Worm (Caenorhabditis elegans) whole organism, early embryonic: ENCODE data around the gene F44A6.3.

Experiments
- B0310.2 ChIP-seq: sonication (generic microtip); optimal IDR thresholded peaks from 2 replicates; lab custom pipeline; 2016; ENCODE audit warnings: mild to moderate bottlenecking, missing genetic modification characterization, missing compliant biosample characterization
- F13C5.2 ChIP-seq: sonication (generic microtip); optimal IDR thresholded peaks from 2 replicates; lab custom pipeline; 2017; ENCODE audit warnings: mild to moderate bottlenecking, missing genetic modification characterization, inconsistent platforms, missing compliant biosample characterization
- ama-1 ChIP-seq: fragments of 150-350 bp; optimal IDR thresholded peaks from 2 replicates; lab custom pipeline; 2014
- ceh-13 ChIP-seq: fragments of 200-800 bp; sonication (Bioruptor generic); optimal IDR thresholded peaks from 2 replicates; lab custom pipeline; 2018; ENCODE audit warnings: mild to moderate bottlenecking, missing genetic modification characterization, missing compliant biosample characterization
- ceh-36 ChIP-seq: sonication (generic microtip); optimal IDR thresholded peaks from 2 replicates; lab custom pipeline; 2016; ENCODE audit warnings: missing genetic modification characterization, inconsistent platforms, missing compliant biosample characterization
- hmbx-1 ChIP-seq: sonication (generic microtip); optimal IDR thresholded peaks from 2 replicates; lab custom pipeline; 2016; ENCODE audit warnings: mild to moderate bottlenecking, missing genetic modification characterization, missing compliant biosample characterization
- hmg-4 ChIP-seq: fragments of 200-800 bp; sonication (Bioruptor generic); optimal IDR thresholded peaks from 2 replicates; lab custom pipeline; 2018; ENCODE audit warnings: mild to moderate bottlenecking, missing genetic modification characterization, missing compliant biosample characterization
- pes-1 ChIP-seq: fragments of 200-800 bp; sonication (Bioruptor generic); IDR thresholded peaks from 2 replicates; pipeline ENCODE4 v1.3.6; 2022; ENCODE audit warnings: missing genetic modification reagents, missing genetic modification characterization, missing compliant biosample characterization
- tra-4 ChIP-seq: sonication (generic microtip); optimal IDR thresholded peaks from 2 replicates; lab custom pipeline; 2017; ENCODE audit warnings: missing genetic modification characterization, missing compliant biosample characterization

- TF ChIP-seq ceh-13 (GFP tag; lab: Kevin White, UChicago) (no peak), ceh-36 (tag; lab: Kevin White, UChicago) (no peak), ama-1 (lab: Kevin White, UChicago) (no peak), pes-1 (GFP tag; lab: Robert Waterston, UW) (no peak), B0310.2 (tag; lab: Kevin White, UChicago) (no peak), hmbx-1 (tag; lab: Kevin White, UChicago) (no peak), F13C5.2 (tag; lab: Kevin White, UChicago) (no peak), tra-4 (tag; lab: Kevin White, UChicago) (no peak), hmg-4 (GFP tag; lab: Kevin White, UChicago) (no peak)
Observed at ce11 chrX:10216857-10217256, 4.3 kb downstream of the F44A6.3 start.
